Fruit fly (Drosophila melanogaster): Measurements from ENCODE around the gene CG8036.

Gene CG8036

DNA sequence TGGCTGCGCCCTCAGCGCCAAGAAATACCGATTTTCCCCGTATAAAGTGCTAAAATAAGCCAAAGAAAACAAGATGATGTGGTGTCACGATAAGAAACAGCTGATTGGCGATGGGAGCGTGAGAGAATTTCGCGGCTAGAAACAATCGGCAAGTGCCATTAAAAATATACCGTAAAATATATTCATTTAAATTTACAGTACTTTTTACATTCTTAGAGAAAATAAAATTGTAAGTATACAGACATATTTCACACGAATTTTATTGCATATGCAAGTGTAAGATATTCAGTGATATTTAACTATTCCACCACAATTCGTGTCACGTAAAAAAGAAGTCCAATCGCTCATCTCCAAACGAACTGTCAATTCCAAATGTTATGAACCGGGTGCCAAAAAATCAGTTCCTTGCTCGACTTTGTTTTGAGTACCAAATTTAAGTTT lies 8.9 kb downstream of the CG8036 start, which contains the start of the genes Unc50, CG11755 and CG8043 (continued):
- TF ChIP-seq Smox (GFP tag; optimal IDR thresholded peaks at IDR 0.05): peak; percentile 81
- TF ChIP-seq CG3919 (GFP tag; optimal IDR thresholded peaks at IDR 0.05): peak; percentile 74
- TF ChIP-seq OdsH (GFP tag; optimal IDR thresholded peaks at IDR 0.05): peak; percentile 81
- no peak for TF ChIP-seq Eip78C (GFP tag)
- peak; percentile 74 for TF ChIP-seq Eip75B (GFP tag; optimal IDR thresholded peaks at IDR 0.05)
- TF ChIP-seq Gug (GFP tag; IDR thresholded peaks at IDR 0.05): peak; percentile 60; the same call in 1 of the 2 replicates
- no peak for TF ChIP-seq vri (GFP tag; optimal IDR thresholded peaks at IDR 0.05)
- TF ChIP-seq dac (GFP tag; optimal IDR thresholded peaks at IDR 0.05): peak; percentile 40
- peak; percentile 77 for TF ChIP-seq CG10631 (GFP tag; optimal IDR thresholded peaks at IDR 0.05)
- TF ChIP-seq CG16779 (tag; optimal IDR thresholded peaks at IDR 0.05): no peak
- TF ChIP-seq CG7368 (GFP tag; optimal IDR thresholded peaks at IDR 0.05): peak; percentile 34
- TF ChIP-seq CG10669 (GFP tag; optimal IDR thresholded peaks at IDR 0.05): peak; percentile 51
- peak; percentile 79 for TF ChIP-seq CG3032 (tag; optimal IDR thresholded peaks at IDR 0.05)
- TF ChIP-seq Hr39 (GFP tag; optimal IDR thresholded peaks at IDR 0.05): peak; percentile 79
- TF ChIP-seq CG11902 (GFP tag; optimal IDR thresholded peaks at IDR 0.05): peak; percentile 54
- TF ChIP-seq fd85E (GFP tag; optimal IDR thresholded peaks at IDR 0.05): peak; percentile 24
- TF ChIP-seq Ets96B (tag; optimal IDR thresholded peaks at IDR 0.05): peak; percentile 74
- no peak for TF ChIP-seq Met (GFP tag; optimal IDR thresholded peaks at IDR 0.05)
- TF ChIP-seq ss (GFP tag; optimal IDR thresholded peaks at IDR 0.05): no peak
- TF ChIP-seq CG6276 (GFP tag; optimal IDR thresholded peaks at IDR 0.05): no peak
- no peak; the same call in 1 of the 2 replicates for TF ChIP-seq CG11294 (GFP tag; IDR thresholded peaks at IDR 0.05)
- TF ChIP-seq salr (GFP tag; optimal IDR thresholded peaks at IDR 0.05): peak in 1 of 2 experiments; percentile 24
- no peak; the same call in 1 of the 2 replicates for TF ChIP-seq CG15336 (GFP tag; IDR thresholded peaks at IDR 0.05)
- TF ChIP-seq lz (GFP tag; optimal IDR thresholded peaks at IDR 0.05): peak; percentile 83
- TF ChIP-seq CG8119 (GFP tag; IDR thresholded peaks at IDR 0.05): peak; percentile 51; the same call in 1 of the 3 replicates
- peak; percentile 27 for TF ChIP-seq Blimp-1 (GFP tag; optimal IDR thresholded peaks at IDR 0.05)
- peak; percentile 63 for TF ChIP-seq CG11762 (GFP tag; optimal IDR thresholded peaks at IDR 0.05; ENCODE audit: insufficient read depth)
- TF ChIP-seq achi (GFP tag; optimal IDR thresholded peaks at IDR 0.05): peak; percentile 98
- no peak for TF ChIP-seq CG6854 (GFP tag; optimal IDR thresholded peaks at IDR 0.05)
- peak; percentile 25 for TF ChIP-seq CG9139 (GFP tag; optimal IDR thresholded peaks at IDR 0.05)
- peak; percentile 80 for TF ChIP-seq CG31627 (GFP tag; optimal IDR thresholded peaks at IDR 0.05)
- TF ChIP-seq acj6 (GFP tag; optimal IDR thresholded peaks at IDR 0.05): peak; percentile 81
- TF ChIP-seq Eip93F (GFP tag; optimal IDR thresholded peaks at IDR 0.05): peak; percentile 56
- peak; percentile 57 for TF ChIP-seq CG6792 (GFP tag; optimal IDR thresholded peaks at IDR 0.05)
- peak; percentile 52; the same call in 2 of the 3 replicates for TF ChIP-seq eg (GFP tag; IDR thresholded peaks at IDR 0.05)
- peak; percentile 68 for TF ChIP-seq CG32006 (GFP tag; optimal IDR thresholded peaks at IDR 0.05)
- TF ChIP-seq Hr38 (GFP tag; optimal IDR thresholded peaks at IDR 0.05): no peak
- no peak for TF ChIP-seq CG6808 (GFP tag; optimal IDR thresholded peaks at IDR 0.05)
- TF ChIP-seq CG34406 (GFP tag; optimal IDR thresholded peaks at IDR 0.05): peak; percentile 56
- no peak for TF ChIP-seq fkh (GFP tag; optimal IDR thresholded peaks at IDR 0.05)

DNA sequence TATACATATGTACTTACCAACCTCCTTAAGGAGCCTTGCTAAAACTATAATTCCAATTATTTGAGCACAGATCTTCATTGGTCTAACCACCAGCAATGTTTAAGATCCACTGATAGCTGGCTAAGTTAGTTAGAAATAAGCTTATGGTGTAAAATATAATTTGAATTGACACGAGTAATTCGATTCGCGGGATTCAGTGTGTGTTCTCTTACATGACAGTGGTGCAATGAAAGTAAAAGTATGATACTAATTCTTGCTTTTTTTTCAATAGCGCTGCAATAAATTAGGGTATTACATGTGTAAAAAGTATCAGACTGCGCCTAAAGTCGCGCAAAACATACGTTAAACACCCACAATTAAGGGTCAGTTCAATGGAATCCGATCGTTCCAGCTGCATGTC lies 12.3 kb downstream of the CG8036 start, which contains the start of gene CG33325:
CG33325 (minus strand) TSS at position 101 of the 400 bp plus-strand sequence.
- TF ChIP-seq Lpt (GFP tag; optimal IDR thresholded peaks at IDR 0.05) (no peak), Hr4 (GFP tag; optimal IDR thresholded peaks at IDR 0.05) (no peak), Met (GFP tag; optimal IDR thresholded peaks at IDR 0.05) (no peak), salr (GFP tag; optimal IDR thresholded peaks at IDR 0.05) (no peak), Hr39 (GFP tag; optimal IDR thresholded peaks at IDR 0.05) (no peak), eg (GFP tag; IDR thresholded peaks at IDR 0.05) (no peak), topi (GFP tag; optimal IDR thresholded peaks at IDR 0.05) (no peak), fkh (GFP tag; optimal IDR thresholded peaks at IDR 0.05) (no peak), vri (GFP tag; optimal IDR thresholded peaks at IDR 0.05) (no peak), lz (GFP tag; optimal IDR thresholded peaks at IDR 0.05) (no peak)
